Fruit fly (Drosophila melanogaster): ENCODE measurements around the gene hzg.

hzg gene

DNA sequence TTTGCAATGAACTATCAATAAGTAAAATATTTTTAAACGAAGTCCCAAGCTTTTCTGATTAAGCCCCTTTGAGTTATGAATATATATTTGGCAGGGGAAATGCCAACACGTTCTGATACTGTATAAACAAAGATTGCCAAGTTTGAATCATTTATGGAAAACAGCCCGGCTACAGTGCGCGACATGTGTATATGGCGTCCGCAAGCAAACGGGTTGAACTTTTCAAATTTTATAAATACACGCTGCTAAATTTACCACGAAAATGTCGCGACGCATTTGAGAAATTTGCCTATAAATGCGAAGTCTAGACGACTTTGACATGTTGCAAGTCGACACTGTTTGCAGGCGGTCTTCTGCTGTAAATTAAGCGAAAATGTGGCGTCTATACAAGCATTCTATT is 43.5 kb upstream of the hzg start (continued):
- TF ChIP-seq Meics (GFP tag; optimal IDR thresholded peaks at IDR 0.05), result peak; percentile 55
- peak; percentile 31 for TF ChIP-seq Sox102F (GFP tag; optimal IDR thresholded peaks at IDR 0.05)
- no peak for TF ChIP-seq Lim3 (GFP tag; IDR thresholded peaks at IDR 0.05)
- TF ChIP-seq CG2712 (tag; optimal IDR thresholded peaks at IDR 0.05), result no peak
- TF ChIP-seq CG4617 (GFP tag; optimal IDR thresholded peaks at IDR 0.05; ENCODE audit: borderline replicate concordance), result no peak
- TF ChIP-seq hkb (optimal IDR thresholded peaks at IDR 0.05), result no peak
- TF ChIP-seq hkb (GFP tag; IDR thresholded peaks at IDR 0.05), result peak; percentile 56
- TF ChIP-seq kay (GFP tag; optimal IDR thresholded peaks at IDR 0.05), result no peak
- peak; percentile 64 for TF ChIP-seq CG13296 (GFP tag; optimal IDR thresholded peaks at IDR 0.05)
- no peak; the same call in 1 of the 2 replicates for TF ChIP-seq CG10321 (GFP tag; IDR thresholded peaks at IDR 0.05)
- TF ChIP-seq oc (tag; optimal IDR thresholded peaks at IDR 0.05), result no peak
- TF ChIP-seq CG30020 (tag; optimal IDR thresholded peaks at IDR 0.05), result no peak
- no peak for TF ChIP-seq twi (tag; optimal IDR thresholded peaks at IDR 0.05)
- TF ChIP-seq ATbp (GFP tag; optimal IDR thresholded peaks at IDR 0.05), result no peak
- TF ChIP-seq CG7839 (tag; optimal IDR thresholded peaks at IDR 0.05), result peak; percentile 55
- TF ChIP-seq CG8359 (GFP tag; optimal IDR thresholded peaks at IDR 0.05; ENCODE audit: borderline replicate concordance), result no peak
- TF ChIP-seq TFAM (GFP tag; optimal IDR thresholded peaks at IDR 0.05), result no peak
- no peak for TF ChIP-seq exex (tag; optimal IDR thresholded peaks at IDR 0.05)
- TF ChIP-seq Mad (GFP tag; optimal IDR thresholded peaks at IDR 0.05), result peak; percentile 20
- no peak for TF ChIP-seq dm (GFP tag; optimal IDR thresholded peaks at IDR 0.05)
- TF ChIP-seq ham (GFP tag; IDR thresholded peaks at IDR 0.05), result no peak
- TF ChIP-seq CG8089 (GFP tag; optimal IDR thresholded peaks at IDR 0.05), result peak; percentile 23
- TF ChIP-seq Six4 (GFP tag; optimal IDR thresholded peaks at IDR 0.05), result no peak
- TF ChIP-seq CG7987 (GFP tag; optimal IDR thresholded peaks at IDR 0.05), result peak; percentile 11
- no peak for TF ChIP-seq CG15479 (GFP tag; optimal IDR thresholded peaks at IDR 0.05)
- no peak for TF ChIP-seq hb (GFP tag; IDR thresholded peaks at IDR 0.05; ENCODE audit: partially characterized antibody)
- no peak for TF ChIP-seq gt (GFP tag; IDR thresholded peaks at IDR 0.05)
- peak; percentile 52 for TF ChIP-seq Fer1 (GFP tag; optimal IDR thresholded peaks at IDR 0.05)
- no peak for TF ChIP-seq CG17802 (tag; optimal IDR thresholded peaks at IDR 0.05)
- TF ChIP-seq pum (GFP tag; optimal IDR thresholded peaks at IDR 0.05), result no peak
- peak; percentile 56 for TF ChIP-seq gem (tag; optimal IDR thresholded peaks at IDR 0.05)
- TF ChIP-seq nerfin-1 (tag; optimal IDR thresholded peaks at IDR 0.05), result no peak
- TF ChIP-seq CG3281 (GFP tag; optimal IDR thresholded peaks at IDR 0.05), result peak; percentile 66
- no peak for TF ChIP-seq wor (GFP tag; IDR thresholded peaks at IDR 0.05)
- TF ChIP-seq zfh1 (GFP tag; IDR thresholded peaks at IDR 0.05), result peak; percentile 51; the same call in 1 of the 3 replicates
- no peak for TF ChIP-seq dmrt99B (tag; optimal IDR thresholded peaks at IDR 0.05)
- TF ChIP-seq CG2875 (GFP tag; optimal IDR thresholded peaks at IDR 0.05), result no peak
- no peak for TF ChIP-seq GATAe (GFP tag; conservative IDR thresholded peaks at IDR 0.05)
- TF ChIP-seq cas (GFP tag; IDR thresholded peaks at IDR 0.05), result peak; percentile 17; the same call in 1 of the 2 replicates
- TF ChIP-seq ase (GFP tag; IDR thresholded peaks at IDR 0.05), result no peak; the same call in 2 of the 3 replicates
- TF ChIP-seq emc (GFP tag; optimal IDR thresholded peaks at IDR 0.05), result no peak
- TF ChIP-seq tin (GFP tag; optimal IDR thresholded peaks at IDR 0.05), result peak; percentile 17
- TF ChIP-seq CG32767 (GFP tag; IDR thresholded peaks at IDR 0.05), result peak; percentile 34
- peak; percentile 25 for TF ChIP-seq Myb (GFP tag; optimal IDR thresholded peaks at IDR 0.05)
- peak; percentile 82 for TF ChIP-seq CG10543 (GFP tag; optimal IDR thresholded peaks at IDR 0.05)
- TF ChIP-seq Atf6 (GFP tag; IDR thresholded peaks at IDR 0.05), result peak; percentile 69
- peak; percentile 57 for TF ChIP-seq fd3F (GFP tag; optimal IDR thresholded peaks at IDR 0.05)
- TF ChIP-seq PHDP (tag; optimal IDR thresholded peaks at IDR 0.05), result peak; percentile 47
- peak; percentile 55 for TF ChIP-seq Fer3 (tag; optimal IDR thresholded peaks at IDR 0.05)
- TF ChIP-seq usp (GFP tag; optimal IDR thresholded peaks at IDR 0.05), result no peak
- TF ChIP-seq sc (optimal IDR thresholded peaks at IDR 0.05), result no peak
- TF ChIP-seq sc (GFP tag; optimal IDR thresholded peaks at IDR 0.05), result no peak
